Worm (Caenorhabditis elegans): Measurements from ENCODE around the gene C18D11.9.
A peak's percentile ranks its signal among the peaks of the same experiment; 100 is the strongest.
"Not testable (repeated sequence)": the region's sequence is repeated elsewhere in the genome, so short reads cannot be mapped to it uniquely, and the experiment has no call there.

ce11 chrIII:11792295-11793256, 16.3 kb upstream of the C18D11.9 start, which contains the start of gene C24H11.2:
- TF ChIP-seq dpl-1 (GFP tag; optimal IDR thresholded peaks at IDR 0.05) (peak; percentile 50 to 56 (median 55)), mdl-1 (tag; optimal IDR thresholded peaks at IDR 0.05) (peak in 1 of 2 experiments; percentile 48)
- not testable (repeated sequence) for TF ChIP-seq sptf-1 (tag; optimal IDR thresholded peaks at IDR 0.05); unc-62 (GFP tag; optimal IDR thresholded peaks at IDR 0.05)
